Worm (Caenorhabditis elegans): ENCODE data around the gene Y51H7C.3.

Gene Y51H7C.3

ce11 chrII:1438336-1438589 is at the start of gene Y51H7C.3:
Gene Y51H7C.3 (plus strand): TSS chrII:1438490.
- no peak for TF ChIP-seq nhr-42 (GFP tag; IDR thresholded peaks at IDR 0.05)
- TF ChIP-seq pha-4 (GFP tag; IDR thresholded peaks at IDR 0.05) = no peak
- no peak for TF ChIP-seq pha-4 (tag; optimal IDR thresholded peaks at IDR 0.05)
- TF ChIP-seq nhr-11 (tag; optimal IDR thresholded peaks at IDR 0.05) = no peak
- TF ChIP-seq ceh-44 (GFP tag; IDR thresholded peaks at IDR 0.05) = no peak
- TF ChIP-seq madf-5 (GFP tag; IDR thresholded peaks at IDR 0.05) = no peak
- TF ChIP-seq nhr-41 (GFP tag; IDR thresholded peaks at IDR 0.05) = no peak
- TF ChIP-seq zag-1 (tag; optimal IDR thresholded peaks at IDR 0.05) = no peak
- no peak for TF ChIP-seq nhr-28 (tag; optimal IDR thresholded peaks at IDR 0.05)
- no peak for TF ChIP-seq skn-1 (tag; optimal IDR thresholded peaks at IDR 0.05)
- no peak for TF ChIP-seq unc-39 (tag; optimal IDR thresholded peaks at IDR 0.05)
- TF ChIP-seq Y48G9A.11 (GFP tag; IDR thresholded peaks at IDR 0.05) = no peak
- TF ChIP-seq ceh-62 (tag; optimal IDR thresholded peaks at IDR 0.05) = no peak
- no peak for TF ChIP-seq set-16 (GFP tag; IDR thresholded peaks at IDR 0.05)
- no peak for TF ChIP-seq nhr-237 (tag; optimal IDR thresholded peaks at IDR 0.05)
- TF ChIP-seq rbr-2 (tag; optimal IDR thresholded peaks at IDR 0.05) = no peak
- no peak for TF ChIP-seq duxl-1 (tag; optimal IDR thresholded peaks at IDR 0.05; ENCODE audit: poor library complexity)

- TF ChIP-seq ZK546.5 (tag; optimal IDR thresholded peaks at IDR 0.05) = no peak
- peak in 1 of 2 experiments; percentile 96 for TF ChIP-seq unc-62 (GFP tag; optimal IDR thresholded peaks at IDR 0.05 in 1 of 2)
- TF ChIP-seq unc-62 (tag; optimal IDR thresholded peaks at IDR 0.05) = no peak
Observed at ce11 chrII:1397703-1398102, 40.6 kb upstream of the Y51H7C.3 start, which contains the start of gene F54D12.8. Gene F54D12.8 (minus strand): TSS chrII:1398038.

- TF ChIP-seq F26F4.8 (GFP tag; conservative IDR thresholded peaks at IDR 0.05) (no peak), F10B5.3 (tag; optimal IDR thresholded peaks at IDR 0.05) (no peak), pha-4 (GFP tag; IDR thresholded peaks at IDR 0.05) (no peak), pha-4 (tag; optimal IDR thresholded peaks at IDR 0.05) (no peak), lin-29 (GFP tag; IDR thresholded peaks at IDR 0.05) (no peak), dmd-9 (GFP tag; IDR thresholded peaks at IDR 0.05) (no peak), nhr-237 (tag; optimal IDR thresholded peaks at IDR 0.05) (no peak), T20F7.1 (GFP tag; optimal IDR thresholded peaks at IDR 0.05) (no peak), tag-97 (GFP tag; IDR thresholded peaks at IDR 0.05) (no peak), tra-1 (GFP tag; IDR thresholded peaks at IDR 0.05) (no peak)
Observed at ce11 chrII:1398396-1398795, 39.9 kb upstream of the Y51H7C.3 start, which contains the start of gene F54D12.2. Gene F54D12.2 (plus strand): TSS chrII:1398696.

- TF ChIP-seq lin-1 (GFP tag; IDR thresholded peaks at IDR 0.05) = no peak
- no peak for TF ChIP-seq T26A8.4 (GFP tag; IDR thresholded peaks at IDR 0.05)
- no peak for TF ChIP-seq F10B5.3 (tag; optimal IDR thresholded peaks at IDR 0.05)
- TF ChIP-seq rbr-2 (tag; optimal IDR thresholded peaks at IDR 0.05) = no peak
- no peak for TF ChIP-seq nhr-6 (tag; optimal IDR thresholded peaks at IDR 0.05)
- no peak for TF ChIP-seq hmg-1.1 (GFP tag; IDR thresholded peaks at IDR 0.05)
- TF ChIP-seq ceh-20 (GFP tag; IDR thresholded peaks at IDR 0.05) = no peak
- TF ChIP-seq nhr-77 (tag; optimal IDR thresholded peaks at IDR 0.05) = no peak
- no peak for TF ChIP-seq lin-29 (GFP tag; IDR thresholded peaks at IDR 0.05)
- TF ChIP-seq egl-43 (GFP tag; IDR thresholded peaks at IDR 0.05) = no peak
- no peak for TF ChIP-seq Y48G9A.11 (GFP tag; IDR thresholded peaks at IDR 0.05)
- TF ChIP-seq nhr-25 (tag; optimal IDR thresholded peaks at IDR 0.05; ENCODE audit: borderline replicate concordance, insufficient read depth) = no peak
Observed at ce11 chrII:1400105-1400504, 38.2 kb upstream of the Y51H7C.3 start, which contains the start of gene F54D12.1. Gene F54D12.1 (plus strand): TSS chrII:1400405.

- TF ChIP-seq unc-39 (tag; optimal IDR thresholded peaks at IDR 0.05) (no peak), pha-4 (GFP tag; IDR thresholded peaks at IDR 0.05) (no peak), pha-4 (tag; optimal IDR thresholded peaks at IDR 0.05) (no peak), set-16 (GFP tag; IDR thresholded peaks at IDR 0.05) (no peak), ctbp-1 (GFP tag; IDR thresholded peaks at IDR 0.05) (no peak), hmg-1.1 (GFP tag; IDR thresholded peaks at IDR 0.05) (no peak), zip-2 (tag; optimal IDR thresholded peaks at IDR 0.05) (no peak), R02D3.7 (tag; optimal IDR thresholded peaks at IDR 0.05) (no peak)
Observed at ce11 chrII:1401474-1401873, 36.8 kb upstream of the Y51H7C.3 start, which contains the start of gene Y51H7C.8. Gene Y51H7C.8 (plus strand): TSS chrII:1401774.
